Fruit fly (Drosophila melanogaster) ovary, adult (tissue): ENCODE data around the gene Hsp60C.

Source experiments
- CG17801 ChIP-seq: fragments of 200-800 bp; optimal IDR thresholded peaks from 2 replicates; lab custom pipeline; 2019; ENCODE audit warnings: missing biosample characterization, mild to moderate bottlenecking, missing genetic modification characterization, moderate library complexity; ENCODE audit not compliant: partially characterized antibody

Gene Hsp60C

dm6 chr2L:5662549-5662948 lies at the start of gene Hsp60C:
Gene Hsp60C (plus strand): TSS chr2L:5662849.
- no peak for TF ChIP-seq CG17801

DNA sequence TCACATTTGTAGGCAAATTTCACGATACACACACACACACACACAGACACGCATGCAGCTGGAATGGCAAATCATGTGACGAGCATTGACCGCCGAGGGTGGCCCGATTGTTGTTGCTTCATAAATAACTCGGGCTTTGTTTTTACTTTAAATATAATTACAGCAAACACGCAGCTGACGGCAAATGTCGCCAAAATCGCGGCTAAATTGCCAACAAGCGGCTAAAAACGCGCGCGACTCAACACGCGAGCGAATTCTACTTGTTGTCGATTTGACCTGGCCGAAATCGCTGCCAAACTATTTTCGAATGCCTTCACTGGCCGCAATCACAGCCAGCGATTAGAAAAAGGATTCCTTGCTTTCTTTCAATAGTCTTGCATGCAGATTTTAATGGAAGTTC lies 45.4 kb upstream of the Hsp60C start:
- no peak for TF ChIP-seq CG17801

dm6 chr2L:5617896-5618505 lies 44.6 kb upstream of the Hsp60C start, which contains the start of gene DIP-eta:
Gene DIP-eta (minus strand): TSS chr2L:5617946.
- TF ChIP-seq CG17801, result no peak

DNA sequence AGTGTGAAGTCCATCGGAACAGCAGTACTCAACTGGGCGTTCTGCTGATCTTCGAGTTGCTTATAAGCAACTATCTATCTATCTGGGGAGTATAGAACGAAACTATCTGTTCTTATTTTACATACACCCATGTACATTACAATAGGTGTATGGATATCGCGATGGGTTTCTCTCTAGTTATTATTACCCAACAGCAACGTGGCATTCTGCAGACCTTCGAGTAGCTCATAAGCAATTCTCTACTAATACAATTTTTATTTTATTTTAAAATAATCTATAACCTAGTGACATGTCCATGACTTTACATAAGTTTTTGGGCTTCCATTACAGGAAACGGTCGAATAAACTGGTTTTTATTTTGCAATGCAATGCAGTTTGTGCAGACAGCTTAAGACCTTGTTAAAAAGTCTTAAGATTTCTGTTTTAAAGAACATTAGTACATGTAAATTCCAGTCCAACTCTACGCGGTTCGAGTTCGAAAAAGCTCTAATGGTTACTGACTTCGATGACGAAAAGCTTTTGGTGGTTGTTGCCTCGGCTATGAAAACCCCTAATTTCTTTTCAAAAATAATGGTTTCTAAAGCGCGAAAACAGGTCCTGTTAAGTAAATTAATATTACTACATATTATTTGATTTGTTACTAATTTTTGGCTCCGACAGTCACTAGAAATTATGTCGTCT lies 38.8 kb upstream of the Hsp60C start, which contains the start of gene Cyp6a16:
Cyp6a16 (minus strand) TSS at position 36 of the 681 bp plus-strand sequence.
- TF ChIP-seq CG17801, result no peak

DNA sequence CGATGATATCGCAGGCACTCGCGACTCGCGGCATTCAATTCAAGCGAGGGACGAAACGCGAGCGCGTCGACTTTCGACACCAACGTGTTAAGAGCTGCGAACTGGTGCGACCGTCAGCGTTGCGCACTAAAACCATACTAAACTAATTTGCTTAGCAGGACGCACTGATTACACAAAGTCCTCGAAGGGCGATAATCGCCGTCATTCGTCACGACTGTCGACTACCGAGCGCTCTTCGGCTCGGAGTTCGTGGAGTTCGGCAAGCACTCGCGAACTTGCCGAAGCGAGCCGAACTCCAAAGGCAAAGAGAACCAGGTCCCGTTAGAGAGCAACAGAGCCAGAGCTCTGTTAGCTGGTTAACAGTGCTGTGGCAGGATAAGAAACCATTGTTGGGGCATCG lies 4.2 kb upstream of the Hsp60C start, which contains the start of gene DIP-theta:
DIP-theta (minus strand) TSS at position 146 of the 400 bp plus-strand sequence.
- no peak for TF ChIP-seq CG17801

- no peak for TF ChIP-seq CG17801
Observed at dm6 chr2L:5678282-5678681, 15.6 kb downstream of the Hsp60C start, which contains the start of gene CG12511. Gene CG12511 (plus strand): TSS chr2L:5678582.

DNA sequence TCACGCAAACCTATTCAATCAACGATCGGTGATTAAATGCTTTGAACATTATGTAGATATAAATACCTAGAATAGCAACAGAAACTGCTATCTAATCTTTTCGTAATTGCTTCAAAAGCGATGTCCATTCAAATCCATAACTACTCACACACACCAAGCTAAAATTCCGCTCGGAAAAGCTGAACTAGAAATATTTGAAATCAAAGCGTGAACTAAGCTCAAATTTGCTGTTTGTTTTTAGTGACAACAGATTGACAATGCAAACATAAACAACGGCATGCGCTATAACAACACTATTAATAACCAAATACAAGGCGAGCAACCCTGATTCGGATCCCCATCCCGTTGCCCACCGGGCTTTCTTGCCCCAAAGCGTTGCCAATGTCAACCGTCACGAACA lies 43.4 kb downstream of the Hsp60C start, which contains the start of gene CG7236:
CG7236 (plus strand) TSS at position 301 of the 400 bp plus-strand sequence.
- TF ChIP-seq CG17801, result no peak

DNA sequence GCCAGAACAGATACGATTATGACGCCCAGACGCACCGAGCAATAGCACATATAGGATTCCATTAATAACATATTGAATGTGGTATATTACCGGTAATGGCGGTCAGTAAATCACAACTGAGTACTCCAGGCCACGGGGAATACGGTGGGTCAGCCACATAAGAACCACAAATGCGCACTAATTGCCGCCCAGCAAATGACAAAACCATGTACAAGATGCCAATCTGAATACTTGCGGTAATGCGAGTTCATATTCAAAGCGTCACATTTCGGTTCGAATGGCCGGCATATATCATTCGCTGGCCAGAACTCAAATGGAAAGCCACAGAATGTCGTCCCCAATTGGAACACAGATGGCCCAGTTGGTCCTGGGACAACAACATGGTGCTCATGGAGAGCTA lies 53.9 kb downstream of the Hsp60C start, which contains the start of the genes CG14007 and CG34011:
CG14007 (minus strand) TSS at position 101 of the 400 bp plus-strand sequence.
CG34011 (plus strand) TSS at position 122 of the 400 bp plus-strand sequence.
- TF ChIP-seq CG17801, result no peak
